Fruit fly (Drosophila melanogaster): Measurements from ENCODE around the gene CG31908.

DNA sequence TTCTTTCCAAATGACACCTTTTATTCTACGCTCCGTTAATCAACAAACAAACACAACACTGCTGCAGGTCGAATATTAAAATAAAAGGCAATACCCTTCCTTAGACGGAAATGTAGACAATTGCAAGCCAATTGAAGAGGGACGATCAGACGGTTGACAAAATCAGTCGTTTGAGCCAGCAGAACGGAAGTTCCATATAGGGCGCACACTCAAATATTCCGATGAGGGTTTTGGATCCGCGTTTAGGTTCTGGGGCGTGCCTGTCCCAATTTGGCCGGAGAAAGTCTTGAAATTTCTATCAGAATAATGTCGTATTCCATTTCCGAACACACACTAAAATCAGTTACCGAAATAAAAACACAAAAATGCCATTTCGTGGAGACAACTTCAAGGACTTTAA lies 15.2 kb downstream of the CG31908 start, which contains the start of gene CG43321:
- no peak for TF ChIP-seq CG34367 (tag; optimal IDR thresholded peaks at IDR 0.05)
- no peak for TF ChIP-seq D1 (tag; optimal IDR thresholded peaks at IDR 0.05)
- TF ChIP-seq CG10348 (GFP tag; IDR thresholded peaks at IDR 0.05) = no peak
- TF ChIP-seq EcR (GFP tag; optimal IDR thresholded peaks at IDR 0.05) = no peak
- TF ChIP-seq CG32121 (GFP tag; IDR thresholded peaks at IDR 0.05) = no peak
- TF ChIP-seq CG12605 (GFP tag; IDR thresholded peaks at IDR 0.05) = no peak
- TF ChIP-seq gl (tag; optimal IDR thresholded peaks at IDR 0.05) = no peak
- no peak for TF ChIP-seq CG4496 (GFP tag; IDR thresholded peaks at IDR 0.05)

Data from whole organism, pupa.